Worm (Caenorhabditis elegans) whole organism, L3 larva: ENCODE measurements around the gene W05B10.4.

Experiments
- ZK546.5 ChIP-seq: sonication (generic microtip); optimal IDR thresholded peaks from 2 replicates; lab custom pipeline; 2017; ENCODE audit warnings: missing biosample characterization, missing genetic modification characterization
- lsy-12 ChIP-seq: sonication (generic microtip); optimal IDR thresholded peaks from 2 replicates; lab custom pipeline; 2016; ENCODE audit warnings: mild to moderate bottlenecking, missing genetic modification characterization, missing compliant biosample characterization
- nhr-12 ChIP-seq: fragments of 150-350 bp; optimal IDR thresholded peaks from 2 replicates; lab custom pipeline; 2014; ENCODE audit warnings: missing biosample characterization, missing genetic modification characterization
- ztf-11 ChIP-seq: fragments of 150-350 bp; optimal IDR thresholded peaks from 2 replicates; lab custom pipeline; 2014; ENCODE audit warnings: missing biosample characterization, missing genetic modification characterization

ce11 chrV:12661619-12662018 lies 6.4 kb upstream of the W05B10.4 start, which contains the start of gene W05B10.3:
- TF ChIP-seq nhr-12 (tag; lab: Kevin White, UChicago), result no peak
- TF ChIP-seq lsy-12 (tag; lab: Kevin White, UChicago), result no peak
- TF ChIP-seq ztf-11 (tag; lab: Kevin White, UChicago), result no peak
- TF ChIP-seq ZK546.5 (tag; lab: Kevin White, UChicago), result no peak
